In the genomic region with DNA sequence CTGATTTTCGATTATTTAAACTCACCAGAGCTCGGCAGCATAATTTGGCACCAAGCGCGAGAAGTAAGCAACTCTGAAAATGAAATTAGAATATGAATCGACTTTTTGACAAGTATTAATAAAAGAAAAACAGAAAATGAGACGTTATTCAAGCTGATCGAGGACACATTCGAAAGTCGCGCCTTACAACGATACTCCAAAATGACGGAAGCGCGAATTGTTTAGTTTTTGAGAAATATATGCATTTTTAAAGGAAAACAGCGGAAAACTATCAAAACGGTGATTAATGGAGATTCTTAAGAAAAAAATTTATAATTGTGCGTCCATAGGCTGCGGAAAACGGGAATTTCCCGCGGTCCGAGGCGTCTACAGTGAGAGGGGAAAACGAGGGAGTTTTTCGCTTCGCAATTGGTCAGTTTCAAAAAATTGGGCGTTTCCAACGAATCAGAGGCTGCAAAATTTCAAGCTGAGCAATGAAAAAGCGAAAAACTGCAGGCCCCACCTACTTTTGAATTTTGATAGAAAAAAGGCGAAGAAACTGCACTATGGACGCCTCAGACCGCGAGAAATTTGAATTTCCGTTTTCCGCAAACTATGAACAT, we compare ENCODE assay signal across 7 worm cellular contexts.
TF ChIP-seq lines count a peak whose summit lies in the region.

A gene (minus strand): TSS at position 73 of the 602 bp plus-strand sequence.

TF ChIP-seq in whole organism, L1 larva, 84 proteins besides CTCF, POLR2A, EP300 and RAD21:
- TF ChIP-seq efl-1 (optimal IDR thresholded peaks at IDR 0.05; lab: Kevin White, UChicago): peak in 1 of 2 experiments; percentile 78
- TF ChIP-seq efl-1 (GFP tag; optimal IDR thresholded peaks at IDR 0.05 in 1 of 2; lab: Kevin White, UChicago): peak; percentile 83 to 98
- peak; percentile 4 for TF ChIP-seq blmp-1 (tag; optimal IDR thresholded peaks at IDR 0.05; lab: Kevin White, UChicago)
- peak; percentile 62 to 86 (median 81) for TF ChIP-seq dpl-1 (GFP tag; optimal IDR thresholded peaks at IDR 0.05; lab: Kevin White, UChicago)
- TF ChIP-seq snpc-4 (tag; optimal IDR thresholded peaks at IDR 0.05; lab: Kevin White, UChicago): no peak
- peak; percentile 51 to 87 for TF ChIP-seq lin-35 (GFP tag; optimal IDR thresholded peaks at IDR 0.05; lab: Kevin White, UChicago)
- TF ChIP-seq egl-13 (tag; optimal IDR thresholded peaks at IDR 0.05; lab: Kevin White, UChicago): no peak
- TF ChIP-seq Y116A8C.19 (tag; optimal IDR thresholded peaks at IDR 0.05; lab: Kevin White, UChicago; ENCODE audit: borderline replicate concordance): no peak
- TF ChIP-seq fkh-10 (GFP tag; optimal IDR thresholded peaks at IDR 0.05; lab: Kevin White, UChicago): no peak

TF ChIP-seq in whole organism, L2 larva, 48 proteins besides CTCF, POLR2A, EP300 and RAD21:
- TF ChIP-seq Y55F3AM.14 (GFP tag; optimal IDR thresholded peaks at IDR 0.05; lab: Kevin White, UChicago) (no peak), fos-1 (tag; optimal IDR thresholded peaks at IDR 0.05; lab: Kevin White, UChicago) (no peak), gmeb-1 (tag; optimal IDR thresholded peaks at IDR 0.05; lab: Kevin White, UChicago) (peak; percentile 49)

TF ChIP-seq in whole organism, L3 larva, 47 proteins besides CTCF, POLR2A, EP300 and RAD21:
- TF ChIP-seq sea-2 (GFP tag; optimal IDR thresholded peaks at IDR 0.05; lab: Kevin White, UChicago) (no peak), eor-1 (tag; optimal IDR thresholded peaks at IDR 0.05; lab: Kevin White, UChicago) (no peak), hmg-11 (tag; optimal IDR thresholded peaks at IDR 0.05; lab: Kevin White, UChicago) (no peak), nhr-28 (tag; optimal IDR thresholded peaks at IDR 0.05; lab: Kevin White, UChicago) (no peak), nhr-12 (tag; optimal IDR thresholded peaks at IDR 0.05; lab: Kevin White, UChicago) (no peak), nfya-1 (tag; optimal IDR thresholded peaks at IDR 0.05; lab: Kevin White, UChicago; ENCODE audit: insufficient read depth) (peak; percentile 91), fkh-2 (tag; optimal IDR thresholded peaks at IDR 0.05; lab: Kevin White, UChicago) (no peak), nhr-43 (tag; optimal IDR thresholded peaks at IDR 0.05; lab: Kevin White, UChicago; ENCODE audit: poor library complexity, severe bottlenecking) (no peak), tbx-2 (tag; optimal IDR thresholded peaks at IDR 0.05; lab: Kevin White, UChicago) (no peak), pqm-1 (tag; optimal IDR thresholded peaks at IDR 0.05; lab: Kevin White, UChicago) (no peak), jun-1 (tag; optimal IDR thresholded peaks at IDR 0.05; lab: Kevin White, UChicago) (no peak), ama-1 (optimal IDR thresholded peaks at IDR 0.05; lab: Kevin White, UChicago) (no peak), lin-15B (tag; optimal IDR thresholded peaks at IDR 0.05; lab: Kevin White, UChicago) (peak; percentile 38)
TF ChIP-seq in whole organism, L3 larva: peak in this region for 2.

TF ChIP-seq in whole organism, L4 larva, 104 proteins besides CTCF, POLR2A, EP300 and RAD21:
- TF ChIP-seq dpl-1 (GFP tag; optimal IDR thresholded peaks at IDR 0.05; lab: Kevin White, UChicago) (peak; percentile 53), unc-62 (GFP tag; optimal IDR thresholded peaks at IDR 0.05 in 1 of 2; lab: Kevin White, UChicago) (peak in 1 of 2 experiments; percentile 78), unc-62 (tag; optimal IDR thresholded peaks at IDR 0.05; lab: Kevin White, UChicago) (no peak), nhr-102 (tag; optimal IDR thresholded peaks at IDR 0.05; lab: Kevin White, UChicago) (no peak), T20F7.1 (GFP tag; optimal IDR thresholded peaks at IDR 0.05; lab: Kevin White, UChicago) (peak; percentile 87)

TF ChIP-seq in whole organism, early embryonic, 17 proteins besides CTCF, POLR2A, EP300 and RAD21:
- TF ChIP-seq ceh-13 (GFP tag; optimal IDR thresholded peaks at IDR 0.05; lab: Kevin White, UChicago) (no peak), tbx-11 (GFP tag; IDR thresholded peaks at IDR 0.05; lab: Robert Waterston, UW) (no peak), F13C5.2 (tag; optimal IDR thresholded peaks at IDR 0.05; lab: Kevin White, UChicago) (peak; percentile 33), hmg-4 (GFP tag; optimal IDR thresholded peaks at IDR 0.05; lab: Kevin White, UChicago) (no peak), ama-1 (optimal IDR thresholded peaks at IDR 0.05; lab: Kevin White, UChicago) (no peak)

TF ChIP-seq in whole organism, late embryonic, 69 proteins besides CTCF, POLR2A, EP300 and RAD21:
- TF ChIP-seq unc-3 (GFP tag; conservative IDR thresholded peaks at IDR 0.05; lab: Robert Waterston, UW) (no peak), unc-3 (tag; optimal IDR thresholded peaks at IDR 0.05; lab: Kevin White, UChicago) (no peak), nfya-1 (tag; optimal IDR thresholded peaks at IDR 0.05; lab: Kevin White, UChicago) (peak; percentile 85)
TF ChIP-seq in whole organism, late embryonic: peak in this region for 1.

TF ChIP-seq in whole organism, young adult, 124 proteins besides CTCF, POLR2A, EP300 and RAD21:
- TF ChIP-seq attf-5 (GFP tag; optimal IDR thresholded peaks at IDR 0.05; lab: Kevin White, UChicago): no peak
- peak; percentile 78 for TF ChIP-seq attf-3 (GFP tag; conservative IDR thresholded peaks at IDR 0.05; lab: Robert Waterston, UW)
- peak; percentile 83 for TF ChIP-seq nfyb-1 (GFP tag; IDR thresholded peaks at IDR 0.05; lab: Robert Waterston, UW)
- no peak for TF ChIP-seq Y67H2A.10 (GFP tag; conservative IDR thresholded peaks at IDR 0.05; lab: Robert Waterston, UW)
- TF ChIP-seq hlh-26 (GFP tag; conservative IDR thresholded peaks at IDR 0.05; lab: Robert Waterston, UW): no peak
